Fruit fly (Drosophila melanogaster) whole organism, embryonic: Measurements from ENCODE around the gene CG15414.
A peak's percentile ranks its signal among the peaks of the same experiment; 100 is the strongest.

Experiments used
- Asciz ChIP-seq: fragments of 200-800 bp; sonication (Bioruptor generic); optimal IDR thresholded peaks from 2 replicates; lab custom pipeline; 2017; ENCODE audit warnings: missing biosample characterization, mild to moderate bottlenecking, missing genetic modification characterization, missing genetic modification reagents
- Awh ChIP-seq: fragments of 200-800 bp; sonication (Bioruptor generic); IDR thresholded peaks from 2 replicates; pipeline ENCODE4, ENCODE4 v1.3.6; 2022; ENCODE audit warnings: missing biosample characterization, missing genetic modification characterization
- Blimp-1 ChIP-seq: fragments of 200-800 bp; sonication (Bioruptor generic); optimal IDR thresholded peaks from 3 replicates; lab custom pipeline; 2018; ENCODE audit warnings: missing biosample characterization, missing genetic modification characterization, mild to moderate bottlenecking, moderate library complexity, missing genetic modification reagents
- C15 ChIP-seq: fragments of 200-800 bp; sonication (Bioruptor generic); IDR thresholded peaks from 3 replicates; pipeline ENCODE4 v1.3.6; 2022; ENCODE audit warnings: missing biosample characterization, missing genetic modification characterization
- CG10274 ChIP-seq: fragments of 200-800 bp; sonication (Bioruptor generic); optimal IDR thresholded peaks from 3 replicates; lab custom pipeline; 2017; ENCODE audit warnings: missing biosample characterization, mild to moderate bottlenecking, missing genetic modification characterization
- CG10462 ChIP-seq: fragments of 200-800 bp; sonication (Bioruptor generic); optimal IDR thresholded peaks from 2 replicates; lab custom pipeline; 2016; ENCODE audit warnings: missing biosample characterization, missing genetic modification characterization
- CG11247 ChIP-seq: fragments of 200-800 bp; sonication (Bioruptor generic); IDR thresholded peaks from 2 replicates; pipeline ENCODE4 v1.3.6; 2022; ENCODE audit warnings: missing biosample characterization, missing genetic modification characterization
- CG11560 ChIP-seq: fragments of 200-800 bp; sonication (Bioruptor generic); IDR thresholded peaks from 3 replicates; pipeline ENCODE4 v1.3.6; 2022; ENCODE audit warnings: missing biosample characterization, missing genetic modification characterization
- CG11696 ChIP-seq: fragments of 200-800 bp; sonication (Bioruptor generic); IDR thresholded peaks from 2 replicates; pipeline ENCODE4 v1.3.6; 2022; ENCODE audit warnings: missing biosample characterization, missing genetic modification characterization
- CG12155 ChIP-seq: fragments of 200-800 bp; sonication (Bioruptor generic); optimal IDR thresholded peaks from 3 replicates; lab custom pipeline; 2016; ENCODE audit warnings: missing biosample characterization, missing genetic modification characterization
- CG12942 ChIP-seq: fragments of 200-800 bp; sonication (Bioruptor generic); optimal IDR thresholded peaks from 3 replicates; lab custom pipeline; 2016; ENCODE audit warnings: missing biosample characterization, missing genetic modification characterization
- CG14014 ChIP-seq: fragments of 200-800 bp; sonication (Bioruptor generic); IDR thresholded peaks from 2 replicates; pipeline ENCODE4 v1.3.6; 2022; ENCODE audit warnings: missing biosample characterization, missing genetic modification characterization
- CG14441 ChIP-seq: fragments of 200-800 bp; sonication (Bioruptor generic); IDR thresholded peaks from 2 replicates; pipeline ENCODE4 v1.3.6; 2022; ENCODE audit warnings: missing biosample characterization, missing genetic modification characterization
- CG15011 ChIP-seq: fragments of 200-800 bp; sonication (Bioruptor generic); optimal IDR thresholded peaks from 3 replicates; lab custom pipeline; 2018; ENCODE audit warnings: missing biosample characterization, mild to moderate bottlenecking, missing genetic modification characterization
- CG17186 ChIP-seq: fragments of 200-800 bp; sonication (Bioruptor generic); optimal IDR thresholded peaks from 3 replicates; lab custom pipeline; 2017; ENCODE audit warnings: missing biosample characterization, missing genetic modification reagents, missing genetic modification characterization
- CG18262 ChIP-seq: fragments of 200-800 bp; optimal IDR thresholded peaks from 3 replicates; lab custom pipeline; 2019; ENCODE audit warnings: missing biosample characterization, mild to moderate bottlenecking, missing genetic modification characterization, moderate library complexity
- CG18476 ChIP-seq: fragments of 200-800 bp; sonication (Bioruptor generic); optimal IDR thresholded peaks from 2 replicates; lab custom pipeline; 2016; ENCODE audit warnings: missing biosample characterization, mild to moderate bottlenecking, missing genetic modification characterization
- CG2678 ChIP-seq: fragments of 200-800 bp; sonication (Bioruptor generic); optimal IDR thresholded peaks from 3 replicates; lab custom pipeline; 2019; ENCODE audit warnings: missing biosample characterization, mild to moderate bottlenecking, missing genetic modification characterization, moderate library complexity
- CG2712 ChIP-seq: fragments of 200-800 bp; optimal IDR thresholded peaks from 3 replicates; lab custom pipeline; 2019; ENCODE audit warnings: missing biosample characterization, mild to moderate bottlenecking, missing genetic modification characterization, moderate library complexity
- CG30403 ChIP-seq: fragments of 200-800 bp; sonication (Bioruptor generic); optimal IDR thresholded peaks from 3 replicates; lab custom pipeline; 2016; ENCODE audit warnings: missing biosample characterization, missing genetic modification characterization
- CG33557 ChIP-seq: fragments of 200-800 bp; sonication (Bioruptor generic); optimal IDR thresholded peaks from 2 replicates; lab custom pipeline; 2019; ENCODE audit warnings: missing biosample characterization, mild to moderate bottlenecking, missing genetic modification characterization, moderate library complexity
- CG3838 ChIP-seq: fragments of 200-800 bp; sonication (Bioruptor generic); optimal IDR thresholded peaks from 3 replicates; lab custom pipeline; 2016; ENCODE audit warnings: missing biosample characterization, missing genetic modification characterization
- CG6854 ChIP-seq: fragments of 200-800 bp; sonication (Bioruptor generic); optimal IDR thresholded peaks from 3 replicates; lab custom pipeline; 2017; ENCODE audit warnings: missing biosample characterization, mild to moderate bottlenecking, missing genetic modification characterization
- CG8089 ChIP-seq: fragments of 200-800 bp; sonication (Bioruptor generic); optimal IDR thresholded peaks from 3 replicates; lab custom pipeline; 2016; ENCODE audit warnings: missing biosample characterization, missing genetic modification characterization
- D19A ChIP-seq: fragments of 200-800 bp; optimal IDR thresholded peaks from 3 replicates; lab custom pipeline; 2019; ENCODE audit warnings: missing biosample characterization, mild to moderate bottlenecking, missing genetic modification characterization, moderate library complexity
- Hr3 ChIP-seq: fragments of 200-800 bp; sonication (Bioruptor generic); optimal IDR thresholded peaks from 3 replicates; lab custom pipeline; 2016; ENCODE audit warnings: missing biosample characterization, missing genetic modification characterization
- Hr51 ChIP-seq, 2 experiments: fragments of 200-800 bp; sonication (Bioruptor generic); optimal IDR thresholded peaks; 2 replicates in 1 of 2; 3 replicates in 1 of 2; lab custom pipeline; 2016 to 2018; ENCODE audit warnings: missing biosample characterization in 2 of 2, missing genetic modification characterization in 2 of 2, mild to moderate bottlenecking in 1 of 2, moderate library complexity in 1 of 2
- Kr ChIP-seq: fragments of 200-800 bp; sonication (Bioruptor generic); optimal IDR thresholded peaks from 2 replicates; lab custom pipeline; 2017; ENCODE audit warnings: missing biosample characterization, mild to moderate bottlenecking, missing genetic modification characterization
- Mrtf ChIP-seq: fragments of 200-800 bp; sonication (Bioruptor generic); IDR thresholded peaks from 3 replicates; pipeline ENCODE4 v1.3.6; 2022; ENCODE audit warnings: missing biosample characterization, missing genetic modification characterization
- Opbp ChIP-seq: fragments of 200-800 bp; sonication (Bioruptor generic); IDR thresholded peaks from 3 replicates; pipeline ENCODE4 v1.3.6; 2022; ENCODE audit warnings: missing biosample characterization, missing genetic modification characterization; ENCODE audit not compliant: partially characterized antibody
- PHDP ChIP-seq: fragments of 200-800 bp; sonication (Bioruptor generic); optimal IDR thresholded peaks from 3 replicates; lab custom pipeline; 2018; ENCODE audit warnings: missing biosample characterization, mild to moderate bottlenecking, missing genetic modification characterization, moderate library complexity
- Side ChIP-seq: fragments of 200-800 bp; sonication (Bioruptor generic); optimal IDR thresholded peaks from 2 replicates; lab custom pipeline; 2016; ENCODE audit warnings: missing biosample characterization, missing genetic modification characterization
- Sox100B ChIP-seq: fragments of 200-800 bp; sonication (Bioruptor generic); optimal IDR thresholded peaks from 3 replicates; lab custom pipeline; 2018; ENCODE audit warnings: missing biosample characterization, mild to moderate bottlenecking, missing genetic modification characterization
- Sox102F ChIP-seq: fragments of 200-800 bp; sonication (Bioruptor generic); optimal IDR thresholded peaks from 2 replicates; lab custom pipeline; 2018; ENCODE audit warnings: missing biosample characterization, mild to moderate bottlenecking, missing genetic modification characterization, moderate library complexity
- Spps ChIP-seq: fragments of 200-800 bp; sonication (Bioruptor generic); optimal IDR thresholded peaks from 2 replicates; lab custom pipeline; 2018; ENCODE audit warnings: missing biosample characterization, mild to moderate bottlenecking, missing genetic modification characterization
- Vsx1 ChIP-seq: fragments of 200-800 bp; sonication (Bioruptor generic); optimal IDR thresholded peaks from 2 replicates; lab custom pipeline; 2017; ENCODE audit warnings: missing biosample characterization, mild to moderate bottlenecking, missing genetic modification characterization, missing genetic modification reagents
- Xrp1 ChIP-seq: fragments of 200-800 bp; sonication (Bioruptor generic); IDR thresholded peaks from 2 replicates; pipeline ENCODE4 v1.3.6; 2022; ENCODE audit warnings: missing biosample characterization, missing genetic modification characterization
- ap ChIP-seq: fragments of 200-800 bp; sonication (Bioruptor generic); IDR thresholded peaks from 2 replicates; pipeline ENCODE4 v1.3.6; 2022; ENCODE audit warnings: missing biosample characterization, missing genetic modification characterization
- ase ChIP-seq: fragments of 200-800 bp; sonication (Bioruptor generic); IDR thresholded peaks from 3 replicates; pipeline ENCODE4 v1.3.6; 2022; ENCODE audit warnings: missing biosample characterization, missing genetic modification characterization
- bbx ChIP-seq: fragments of 200-800 bp; sonication (Bioruptor generic); IDR thresholded peaks from 2 replicates; pipeline ENCODE4 v1.3.6; 2022; ENCODE audit warnings: missing biosample characterization, missing genetic modification characterization; ENCODE audit not compliant: partially characterized antibody
- corto ChIP-seq: fragments of 200-800 bp; sonication (Bioruptor generic); optimal IDR thresholded peaks from 2 replicates; lab custom pipeline; 2016; ENCODE audit warnings: missing biosample characterization, mild to moderate bottlenecking, missing genetic modification characterization, moderate library complexity
- gro ChIP-seq: fragments of 200-800 bp; sonication (Bioruptor generic); optimal IDR thresholded peaks from 2 replicates; lab custom pipeline; 2016; ENCODE audit warnings: missing biosample characterization, missing genetic modification characterization
- hb ChIP-seq: fragments of 200-800 bp; sonication (Bioruptor generic); IDR thresholded peaks from 3 replicates; pipeline ENCODE4 v1.3.6; 2022; ENCODE audit warnings: missing biosample characterization, missing genetic modification characterization; ENCODE audit not compliant: partially characterized antibody
- hbn ChIP-seq: fragments of 200-800 bp; sonication (Bioruptor generic); IDR thresholded peaks from 2 replicates; pipeline ENCODE4 v1.3.6; 2022; ENCODE audit warnings: missing biosample characterization, missing genetic modification characterization; ENCODE audit not compliant: partially characterized antibody
- otp ChIP-seq: fragments of 200-800 bp; sonication (Bioruptor generic); IDR thresholded peaks from 3 replicates; pipeline ENCODE4, ENCODE4 v1.3.6; 2022; ENCODE audit warnings: missing biosample characterization, missing genetic modification characterization
- pum ChIP-seq: fragments of 200-800 bp; sonication (Bioruptor generic); optimal IDR thresholded peaks from 2 replicates; lab custom pipeline; 2016; ENCODE audit warnings: missing biosample characterization, missing genetic modification characterization
- pzg ChIP-seq: fragments of 200-800 bp; sonication (Bioruptor generic); optimal IDR thresholded peaks from 3 replicates; lab custom pipeline; 2018; ENCODE audit warnings: missing biosample characterization, mild to moderate bottlenecking, missing genetic modification characterization, moderate library complexity
- stwl ChIP-seq: fragments of 200-800 bp; sonication (Bioruptor generic); optimal IDR thresholded peaks from 3 replicates; lab custom pipeline; 2018; ENCODE audit warnings: missing biosample characterization, mild to moderate bottlenecking, missing genetic modification characterization, moderate library complexity
- trem ChIP-seq: fragments of 200-800 bp; optimal IDR thresholded peaks from 3 replicates; lab custom pipeline; 2019; ENCODE audit warnings: missing biosample characterization, mild to moderate bottlenecking, missing genetic modification characterization, moderate library complexity
- twi ChIP-seq: fragments of 200-800 bp; optimal IDR thresholded peaks from 2 replicates; lab custom pipeline; 2019; ENCODE audit warnings: missing biosample characterization, mild to moderate bottlenecking, missing genetic modification characterization, moderate library complexity
- zf30C ChIP-seq: fragments of 200-800 bp; sonication (Bioruptor generic); optimal IDR thresholded peaks from 3 replicates; lab custom pipeline; 2018; ENCODE audit warnings: missing biosample characterization, mild to moderate bottlenecking, missing genetic modification characterization

CG15414 gene

dm6 chr2L:3439502-3439901 lies 51.4 kb downstream of the CG15414 start (continued):
- TF ChIP-seq CG3838 (GFP tag; lab: Kevin White, UChicago) = no peak
- no peak for TF ChIP-seq CG11696 (GFP tag; lab: Robert Waterston, UW)
- TF ChIP-seq zf30C = no peak
- no peak for TF ChIP-seq ase (GFP tag; lab: Robert Waterston, UW)
- no peak for TF ChIP-seq ap
- no peak for TF ChIP-seq hbn (GFP tag; lab: Robert Waterston, UW)
- no peak for TF ChIP-seq CG12942 (GFP tag; lab: Kevin White, UChicago)
- no peak for TF ChIP-seq Mrtf (GFP tag; lab: Robert Waterston, UW)
- TF ChIP-seq CG30403 (GFP tag; lab: Kevin White, UChicago) = peak; percentile 3
- TF ChIP-seq Sox100B (GFP tag; lab: Kevin White, UChicago) = peak; percentile 20
- TF ChIP-seq Sox102F (GFP tag; lab: Kevin White, UChicago) = peak; percentile 10
- TF ChIP-seq Side (GFP tag; lab: Kevin White, UChicago) = no peak
- TF ChIP-seq Opbp = no peak
- peak; percentile 12 for TF ChIP-seq trem
- no peak for TF ChIP-seq CG18476
- TF ChIP-seq Blimp-1 (GFP tag; lab: Kevin White, UChicago) = peak; percentile 44
- peak; percentile 42 for TF ChIP-seq Spps (tag; lab: Kevin White, UChicago)
- peak; percentile 67 for TF ChIP-seq CG18262 (tag; lab: Kevin White, UChicago)
- TF ChIP-seq bbx (GFP tag; lab: Robert Waterston, UW) = no peak
- TF ChIP-seq CG15011 (GFP tag; lab: Kevin White, UChicago) = no peak
- TF ChIP-seq pum (GFP tag; lab: Kevin White, UChicago) = no peak
- TF ChIP-seq Awh (GFP tag; lab: Robert Waterston, UW) = no peak
- no peak for TF ChIP-seq Vsx1 (GFP tag; lab: Kevin White, UChicago)
- no peak for TF ChIP-seq CG17186 (GFP tag; lab: Kevin White, UChicago)
- TF ChIP-seq CG8089 (GFP tag; lab: Kevin White, UChicago) = no peak
- TF ChIP-seq CG10462 (GFP tag; lab: Kevin White, UChicago) = no peak
- peak; percentile 51 for TF ChIP-seq Xrp1 (GFP tag; lab: Robert Waterston, UW)
- TF ChIP-seq Hr3 (GFP tag; lab: Kevin White, UChicago) = no peak
- TF ChIP-seq CG11247 (GFP tag; lab: Robert Waterston, UW) = no peak
- TF ChIP-seq CG2678 (tag; lab: Kevin White, UChicago) = peak; percentile 27
- peak; percentile 63 for TF ChIP-seq CG2712 (tag; lab: Kevin White, UChicago)
- peak; percentile 98 for TF ChIP-seq D19A (tag; lab: Kevin White, UChicago)
- TF ChIP-seq pzg = no peak
- no peak for TF ChIP-seq CG12155
- TF ChIP-seq corto (GFP tag; lab: Kevin White, UChicago) = no peak
- TF ChIP-seq CG11560 = no peak
- no peak for TF ChIP-seq Kr (GFP tag; lab: Kevin White, UChicago)
- TF ChIP-seq CG14014 (GFP tag; lab: Robert Waterston, UW) = no peak
- TF ChIP-seq otp (GFP tag; lab: Robert Waterston, UW) = no peak
- no peak for TF ChIP-seq CG6854 (GFP tag; lab: Kevin White, UChicago)
- TF ChIP-seq C15 (GFP tag; lab: Robert Waterston, UW) = no peak
- TF ChIP-seq CG14441 (GFP tag; lab: Robert Waterston, UW) = no peak
- peak; percentile 31 for TF ChIP-seq CG33557
- no peak for TF ChIP-seq twi (tag; lab: Kevin White, UChicago)
- peak in 1 of 2 experiments; percentile 11 for TF ChIP-seq Hr51 (GFP tag; optimal IDR thresholded peaks at IDR 0.05; lab: Kevin White, UChicago)
- no peak for TF ChIP-seq Asciz (GFP tag; lab: Kevin White, UChicago)
- TF ChIP-seq hb = no peak
- peak; percentile 24 for TF ChIP-seq PHDP (tag; lab: Kevin White, UChicago)
- no peak for TF ChIP-seq CG10274 (GFP tag; lab: Kevin White, UChicago)
- no peak for TF ChIP-seq gro
- no peak for TF ChIP-seq stwl (tag; lab: Kevin White, UChicago)
